Worm (Caenorhabditis elegans) whole organism, midembryonic: ENCODE measurements around the gene smk-1.

ENCODE experiments used
- cog-1 ChIP-seq: sonication (generic microtip); optimal IDR thresholded peaks from 2 replicates; lab custom pipeline; 2016; ENCODE audit warnings: missing genetic modification characterization, missing compliant biosample characterization
- klf-2 ChIP-seq: fragments of 200-800 bp; sonication (Bioruptor generic); conservative IDR thresholded peaks from 2 replicates; pipeline ENCODE4 v1.3.6; 2022; ENCODE audit warnings: missing genetic modification reagents, missing genetic modification characterization, missing compliant biosample characterization
- med-1 ChIP-seq: sonication (generic microtip); optimal IDR thresholded peaks from 2 replicates; lab custom pipeline; 2017; ENCODE audit warnings: missing genetic modification characterization, mild to moderate bottlenecking, missing compliant biosample characterization, antibody characterized with exemption, missing genetic modification reagents; ENCODE audit not compliant: insufficient read depth
- ref-1 ChIP-seq: fragments of 200-800 bp; sonication (Bioruptor generic); conservative IDR thresholded peaks from 2 replicates; pipeline ENCODE4 v1.3.6; 2022; ENCODE audit warnings: missing genetic modification reagents, missing genetic modification characterization, missing compliant biosample characterization
- tab-1 ChIP-seq: fragments of 200-800 bp; sonication (Bioruptor generic); IDR thresholded peaks from 2 replicates; pipeline ENCODE4 v1.3.6; 2022; ENCODE audit warnings: missing genetic modification characterization, missing compliant biosample characterization
- ztf-29 ChIP-seq: fragments of 200-800 bp; sonication (Bioruptor generic); IDR thresholded peaks from 2 replicates; pipeline ENCODE4 v1.3.6; 2022; ENCODE audit warnings: missing genetic modification reagents, missing genetic modification characterization, missing compliant biosample characterization

DNA sequence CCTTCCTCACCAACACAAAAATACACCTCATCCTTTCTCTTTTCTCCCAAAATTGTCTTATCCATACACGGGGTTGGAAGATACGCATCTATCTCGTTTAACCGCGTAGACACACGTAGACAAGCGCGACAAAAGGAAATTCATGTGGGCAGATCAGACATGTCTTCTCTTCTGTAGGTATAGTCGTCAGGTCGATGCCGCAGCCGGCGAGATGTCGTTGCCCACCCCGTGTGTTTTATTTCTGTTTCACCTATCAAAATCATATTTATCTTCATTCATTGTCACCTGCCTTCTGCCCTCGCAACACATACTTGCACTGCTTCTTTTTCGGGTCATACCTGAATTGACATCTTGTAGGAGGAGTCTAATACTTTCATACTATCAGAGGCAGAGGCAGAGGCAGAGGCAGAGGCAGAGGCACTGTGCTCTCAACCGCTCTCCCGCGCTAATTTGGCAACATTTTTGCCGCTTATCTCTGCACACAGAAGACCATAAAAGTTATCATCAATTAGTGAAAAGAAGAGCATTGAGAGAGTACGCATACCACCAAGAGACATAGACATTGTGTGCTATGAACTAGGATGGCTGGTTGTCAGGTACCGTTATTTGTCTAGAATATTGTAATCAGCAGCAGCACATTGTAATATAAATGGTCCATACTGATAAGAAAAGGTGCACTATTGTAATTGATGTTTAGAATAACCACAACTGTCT is 53.8 kb downstream of the smk-1 start:
- TF ChIP-seq ztf-29 (GFP tag; lab: Robert Waterston, UW): no peak
- no peak for TF ChIP-seq med-1 (GFP tag; lab: Kevin White, UChicago)
- no peak for TF ChIP-seq tab-1 (GFP tag; lab: Robert Waterston, UW)
- no peak for TF ChIP-seq cog-1 (tag; lab: Kevin White, UChicago)
- no peak for TF ChIP-seq ref-1 (GFP tag; lab: Robert Waterston, UW)
- TF ChIP-seq klf-2 (GFP tag; lab: Robert Waterston, UW): no peak
